Fruit fly (Drosophila melanogaster) whole organism, embryonic: ENCODE results near the gene CG9114.

Source experiments
- Aef1 ChIP-seq: fragments of 200-800 bp; sonication (Bioruptor generic); IDR thresholded peaks from 3 replicates; pipeline ENCODE4 v1.3.6; 2022; ENCODE audit warnings: missing biosample characterization, missing genetic modification characterization
- Antp ChIP-seq: fragments of 200-800 bp; sonication (Bioruptor generic); optimal IDR thresholded peaks from 3 replicates; lab custom pipeline; 2016; ENCODE audit warnings: missing biosample characterization, missing genetic modification characterization
- Atf6 ChIP-seq: fragments of 200-800 bp; sonication (Bioruptor generic); IDR thresholded peaks from 2 replicates; pipeline ENCODE4 v1.3.6; 2022; ENCODE audit warnings: missing biosample characterization, missing genetic modification characterization
- B-H1 ChIP-seq: fragments of 200-800 bp; sonication (Bioruptor generic); IDR thresholded peaks from 3 replicates; pipeline ENCODE4 v1.3.6; 2022; ENCODE audit warnings: missing biosample characterization, missing genetic modification characterization
- CG10431 ChIP-seq: fragments of 200-800 bp; sonication (Bioruptor generic); optimal IDR thresholded peaks from 3 replicates; lab custom pipeline; 2018; ENCODE audit warnings: missing biosample characterization, mild to moderate bottlenecking, missing genetic modification characterization
- CG11247 ChIP-seq: fragments of 200-800 bp; sonication (Bioruptor generic); IDR thresholded peaks from 2 replicates; pipeline ENCODE4 v1.3.6; 2022; ENCODE audit warnings: missing biosample characterization, missing genetic modification characterization
- CG12659 ChIP-seq: fragments of 200-800 bp; sonication (Bioruptor generic); optimal IDR thresholded peaks from 3 replicates; lab custom pipeline; 2017; ENCODE audit warnings: mild to moderate bottlenecking, missing biosample characterization, missing genetic modification reagents, missing genetic modification characterization
- CG12942 ChIP-seq: fragments of 200-800 bp; sonication (Bioruptor generic); optimal IDR thresholded peaks from 3 replicates; lab custom pipeline; 2016; ENCODE audit warnings: missing biosample characterization, missing genetic modification characterization
- CG15514 ChIP-seq: fragments of 200-800 bp; sonication (Bioruptor generic); optimal IDR thresholded peaks from 3 replicates; lab custom pipeline; 2017; ENCODE audit warnings: missing biosample characterization, missing genetic modification characterization, mild to moderate bottlenecking, moderate library complexity, missing genetic modification reagents
- CG17186 ChIP-seq: fragments of 200-800 bp; sonication (Bioruptor generic); optimal IDR thresholded peaks from 3 replicates; lab custom pipeline; 2017; ENCODE audit warnings: missing biosample characterization, missing genetic modification reagents, missing genetic modification characterization
- CG17612 ChIP-seq: fragments of 200-800 bp; sonication (Bioruptor generic); IDR thresholded peaks from 2 replicates; pipeline ENCODE4 v1.3.6; 2022; ENCODE audit warnings: missing biosample characterization, missing genetic modification characterization
- CG18262 ChIP-seq: fragments of 200-800 bp; optimal IDR thresholded peaks from 3 replicates; lab custom pipeline; 2019; ENCODE audit warnings: missing biosample characterization, mild to moderate bottlenecking, missing genetic modification characterization, moderate library complexity
- CG2199 ChIP-seq: fragments of 200-800 bp; sonication (Bioruptor generic); IDR thresholded peaks from 3 replicates; pipeline ENCODE4 v1.3.6; 2022; ENCODE audit warnings: missing biosample characterization, missing genetic modification characterization
- CG2889 ChIP-seq: fragments of 200-800 bp; sonication (Bioruptor generic); IDR thresholded peaks from 3 replicates; pipeline ENCODE4 v1.3.6; 2022; ENCODE audit warnings: missing biosample characterization, missing genetic modification characterization
- CG32772 ChIP-seq: fragments of 200-800 bp; sonication (Bioruptor generic); IDR thresholded peaks from 2 replicates; pipeline ENCODE4 v1.3.6; 2022; ENCODE audit warnings: missing biosample characterization, missing genetic modification characterization
- CG4617 ChIP-seq: fragments of 200-800 bp; sonication (Bioruptor generic); optimal IDR thresholded peaks from 3 replicates; lab custom pipeline; 2016; ENCODE audit warnings: missing biosample characterization, missing genetic modification characterization, borderline replicate concordance
- CG8924 ChIP-seq: fragments of 200-800 bp; optimal IDR thresholded peaks from 3 replicates; lab custom pipeline; 2019; ENCODE audit warnings: missing biosample characterization, mild to moderate bottlenecking, missing genetic modification characterization, moderate library complexity
- CG9437 ChIP-seq: fragments of 200-800 bp; sonication (Bioruptor generic); optimal IDR thresholded peaks from 2 replicates; lab custom pipeline; 2018; ENCODE audit warnings: missing biosample characterization, mild to moderate bottlenecking, missing genetic modification characterization
- CHES-1-like ChIP-seq: fragments of 200-800 bp; sonication (Bioruptor generic); optimal IDR thresholded peaks from 2 replicates; lab custom pipeline; 2016; ENCODE audit warnings: missing biosample characterization, missing genetic modification characterization
- Chrac-16 ChIP-seq: fragments of 200-800 bp; sonication (Bioruptor generic); optimal IDR thresholded peaks from 3 replicates; lab custom pipeline; 2016; ENCODE audit warnings: missing biosample characterization, missing genetic modification characterization
- Dll ChIP-seq: fragments of 200-800 bp; sonication (Bioruptor generic); IDR thresholded peaks from 4 replicates; pipeline ENCODE4 v1.3.6; 2022; ENCODE audit warnings: missing biosample characterization, missing genetic modification characterization; ENCODE audit not compliant: partially characterized antibody
- Dp ChIP-seq: fragments of 200-800 bp; sonication (Bioruptor generic); optimal IDR thresholded peaks from 2 replicates; lab custom pipeline; 2018; ENCODE audit warnings: missing biosample characterization, mild to moderate bottlenecking, missing genetic modification characterization, moderate library complexity
- E2f1 ChIP-seq: fragments of 200-800 bp; sonication (Bioruptor generic); IDR thresholded peaks from 2 replicates; pipeline ENCODE4 v1.3.6; 2022; ENCODE audit warnings: missing biosample characterization, missing genetic modification characterization
- Gug ChIP-seq: fragments of 200-800 bp; sonication (Bioruptor generic); IDR thresholded peaks from 4 replicates; pipeline ENCODE4 v1.3.6; 2022; ENCODE audit warnings: missing biosample characterization, missing genetic modification characterization
- HLH3B ChIP-seq: fragments of 200-800 bp; sonication (Bioruptor generic); IDR thresholded peaks from 2 replicates; pipeline ENCODE4 v1.3.6; 2022; ENCODE audit warnings: missing biosample characterization, missing genetic modification characterization
- HmgD ChIP-seq: fragments of 200-800 bp; sonication (Bioruptor generic); optimal IDR thresholded peaks from 3 replicates; lab custom pipeline; 2016; ENCODE audit warnings: missing biosample characterization, missing genetic modification characterization
- Hmr ChIP-seq: fragments of 200-800 bp; sonication (Bioruptor generic); optimal IDR thresholded peaks from 3 replicates; lab custom pipeline; 2017; ENCODE audit warnings: mild to moderate bottlenecking, missing biosample characterization, missing genetic modification reagents, missing genetic modification characterization
- Hr3 ChIP-seq: fragments of 200-800 bp; sonication (Bioruptor generic); optimal IDR thresholded peaks from 3 replicates; lab custom pipeline; 2016; ENCODE audit warnings: missing biosample characterization, missing genetic modification characterization
- Nf-YC ChIP-seq: fragments of 200-800 bp; optimal IDR thresholded peaks from 3 replicates; lab custom pipeline; 2019; ENCODE audit warnings: missing biosample characterization, mild to moderate bottlenecking, missing genetic modification characterization, moderate library complexity
- Optix ChIP-seq: fragments of 200-800 bp; sonication (Bioruptor generic); IDR thresholded peaks from 3 replicates; pipeline ENCODE4 v1.3.6; 2022; ENCODE audit warnings: missing biosample characterization, missing genetic modification characterization
- Trl ChIP-seq, 3 experiments: fragments of >200 bp in 2 of 3; fragments of 200-800 bp in 1 of 3; sonication (Bioruptor generic) in 1 of 3; optimal IDR thresholded peaks; 2 replicates in 1 of 3; 3 replicates in 2 of 3; lab custom pipeline; 2016 to 2017; ENCODE audit warnings: missing biosample characterization in 1 of 3, missing genetic modification characterization in 1 of 3
- Vsx1 ChIP-seq: fragments of 200-800 bp; sonication (Bioruptor generic); optimal IDR thresholded peaks from 2 replicates; lab custom pipeline; 2017; ENCODE audit warnings: missing biosample characterization, mild to moderate bottlenecking, missing genetic modification characterization, missing genetic modification reagents
- Xrp1 ChIP-seq: fragments of 200-800 bp; sonication (Bioruptor generic); IDR thresholded peaks from 2 replicates; pipeline ENCODE4 v1.3.6; 2022; ENCODE audit warnings: missing biosample characterization, missing genetic modification characterization
- bigmax ChIP-seq: fragments of 200-800 bp; sonication (Bioruptor generic); optimal IDR thresholded peaks from 2 replicates; lab custom pipeline; 2018; ENCODE audit warnings: missing biosample characterization, mild to moderate bottlenecking, missing genetic modification characterization
- chinmo ChIP-seq: fragments of 200-800 bp; sonication (Bioruptor generic); IDR thresholded peaks from 4 replicates; pipeline ENCODE4 v1.3.6; 2022; ENCODE audit warnings: missing biosample characterization, missing genetic modification characterization; ENCODE audit not compliant: partially characterized antibody
- croc ChIP-seq: fragments of 200-800 bp; sonication (Bioruptor generic); conservative IDR thresholded peaks from 3 replicates; pipeline ENCODE4 v1.3.6; 2022; ENCODE audit warnings: missing biosample characterization, missing genetic modification characterization
- disco-r ChIP-seq: fragments of 200-800 bp; sonication (Bioruptor generic); optimal IDR thresholded peaks from 2 replicates; lab custom pipeline; 2016; ENCODE audit warnings: missing biosample characterization, missing genetic modification characterization
- hb ChIP-seq: fragments of 200-800 bp; sonication (Bioruptor generic); IDR thresholded peaks from 3 replicates; pipeline ENCODE4 v1.3.6; 2022; ENCODE audit warnings: missing biosample characterization, missing genetic modification characterization; ENCODE audit not compliant: partially characterized antibody
- her ChIP-seq: fragments of 200-800 bp; sonication (Bioruptor generic); optimal IDR thresholded peaks from 2 replicates; lab custom pipeline; 2016; ENCODE audit warnings: missing biosample characterization, missing genetic modification characterization
- jumu ChIP-seq: fragments of 200-800 bp; sonication (Bioruptor generic); optimal IDR thresholded peaks from 3 replicates; lab custom pipeline; 2016; ENCODE audit warnings: missing biosample characterization, missing genetic modification characterization
- lov ChIP-seq, 2 experiments: fragments of 200-800 bp in 1 of 2; fragments of >200 bp in 1 of 2; sonication (Bioruptor generic) in 1 of 2; IDR thresholded peaks in 1 of 2; optimal IDR thresholded peaks in 1 of 2; 2 replicates in 1 of 2; 3 replicates in 1 of 2; pipeline versions ENCODE4 v1.3.6 to Lab custom; 2017 to 2022; ENCODE audit warnings: missing biosample characterization in 1 of 2, missing genetic modification characterization in 1 of 2
- org-1 ChIP-seq: fragments of 200-800 bp; sonication (Bioruptor generic); optimal IDR thresholded peaks from 2 replicates; lab custom pipeline; 2017; ENCODE audit warnings: missing biosample characterization, missing genetic modification characterization
- pb ChIP-seq: fragments of 200-800 bp; sonication (Bioruptor generic); optimal IDR thresholded peaks from 3 replicates; lab custom pipeline; 2016; ENCODE audit warnings: missing biosample characterization, missing genetic modification characterization
- row ChIP-seq: fragments of 200-800 bp; sonication (Bioruptor generic); IDR thresholded peaks from 3 replicates; pipeline ENCODE4 v1.3.6; 2022; ENCODE audit warnings: missing biosample characterization, missing genetic modification characterization
- run ChIP-seq: fragments of 200-800 bp; sonication (Bioruptor generic); optimal IDR thresholded peaks from 3 replicates; lab custom pipeline; 2018; ENCODE audit warnings: missing biosample characterization, mild to moderate bottlenecking, missing genetic modification characterization
- scrt ChIP-seq: fragments of 200-800 bp; sonication (Bioruptor generic); optimal IDR thresholded peaks from 2 replicates; lab custom pipeline; 2018; ENCODE audit warnings: missing biosample characterization, mild to moderate bottlenecking, missing genetic modification characterization, moderate library complexity
- so ChIP-seq: fragments of 200-800 bp; sonication (Bioruptor generic); IDR thresholded peaks from 3 replicates; pipeline ENCODE4 v1.3.6; 2022; ENCODE audit warnings: missing biosample characterization, missing genetic modification characterization
- stc ChIP-seq: fragments of 200-800 bp; sonication (Bioruptor generic); IDR thresholded peaks from 2 replicates; pipeline ENCODE4 v1.3.6; 2022; ENCODE audit warnings: missing biosample characterization, missing genetic modification characterization
- stwl ChIP-seq: fragments of 200-800 bp; sonication (Bioruptor generic); optimal IDR thresholded peaks from 3 replicates; lab custom pipeline; 2018; ENCODE audit warnings: missing biosample characterization, mild to moderate bottlenecking, missing genetic modification characterization, moderate library complexity

CG9114 gene

dm6 chrX:15323302-15323880, 9.6 kb downstream of the CG9114 start (continued):
- TF ChIP-seq disco-r (GFP tag; lab: Kevin White, UChicago) (peak; percentile 49), Hmr (GFP tag; lab: Kevin White, UChicago) (peak; percentile 92), HmgD (GFP tag; lab: Kevin White, UChicago) (peak; percentile 89), croc (GFP tag; lab: Robert Waterston, UW) (peak; percentile 36; the same call in 1 of the 3 replicates), Dll (GFP tag; lab: Robert Waterston, UW) (0 out of 4 replicates have a peak, but pooled peaks have one; percentile 39), HLH3B (GFP tag; lab: Robert Waterston, UW) (peak; percentile 86), jumu (GFP tag; lab: Kevin White, UChicago) (peak; percentile 92), Hr3 (peak; percentile 94), row (GFP tag; lab: Robert Waterston, UW) (peak; percentile 99), Nf-YC (tag; lab: Kevin White, UChicago) (peak; percentile 68), Dp (GFP tag; lab: Kevin White, UChicago) (peak; percentile 26), Vsx1 (peak; percentile 59), CG18262 (tag; lab: Kevin White, UChicago) (peak; percentile 47), bigmax (GFP tag; lab: Kevin White, UChicago) (peak; percentile 100), CG11247 (GFP tag; lab: Robert Waterston, UW) (peak; percentile 91), CG10431 (GFP tag; lab: Kevin White, UChicago) (peak; percentile 79), run (tag; lab: Kevin White, UChicago) (peak; percentile 25), Atf6 (GFP tag; lab: Robert Waterston, UW) (peak; percentile 88), CHES-1-like (GFP tag; lab: Kevin White, UChicago) (peak; percentile 94), CG12659 (GFP tag; lab: Kevin White, UChicago) (peak; percentile 88), lov (optimal IDR thresholded peaks at IDR 0.05; lab: Kevin White, UChicago) (no peak), lov (GFP tag; IDR thresholded peaks at IDR 0.05; lab: Robert Waterston, UW) (peak; percentile 88), pb (GFP tag; lab: Kevin White, UChicago) (peak; percentile 79), CG4617 (GFP tag; lab: Kevin White, UChicago) (peak; percentile 57), org-1 (GFP tag; lab: Kevin White, UChicago) (peak; percentile 70), Optix (peak; percentile 89), CG15514 (GFP tag; lab: Kevin White, UChicago) (peak; percentile 90), B-H1 (GFP tag; lab: Robert Waterston, UW) (peak; percentile 80), Xrp1 (GFP tag; lab: Robert Waterston, UW) (peak; percentile 83), scrt (GFP tag; lab: Kevin White, UChicago) (peak; percentile 64), hb (GFP tag; lab: Robert Waterston, UW) (no peak), Chrac-16 (GFP tag; lab: Kevin White, UChicago) (peak; percentile 85), so (GFP tag; lab: Robert Waterston, UW) (peak; percentile 87), CG2889 (peak; percentile 81), Antp (GFP tag; lab: Kevin White, UChicago) (peak; percentile 96), CG32772 (GFP tag; lab: Robert Waterston, UW) (peak; percentile 94), stc (GFP tag; lab: Robert Waterston, UW) (peak; percentile 71), CG2199 (GFP tag; lab: Robert Waterston, UW) (peak; percentile 91), Gug (GFP tag; lab: Robert Waterston, UW) (peak; percentile 98), CG17186 (GFP tag; lab: Kevin White, UChicago) (peak; percentile 94), her (GFP tag; lab: Kevin White, UChicago) (peak; percentile 93), CG17612 (GFP tag; lab: Robert Waterston, UW) (peak; percentile 67), CG8924 (tag; lab: Kevin White, UChicago) (peak; percentile 62), E2f1 (GFP tag; lab: Robert Waterston, UW) (peak; percentile 85), Trl (optimal IDR thresholded peaks at IDR 0.05; lab: Kevin White, UChicago) (peak in 1 of 2 experiments; percentile 37), Trl (GFP tag; optimal IDR thresholded peaks at IDR 0.05; lab: Kevin White, UChicago) (peak; percentile 90), chinmo (GFP tag; lab: Robert Waterston, UW) (peak; percentile 99), CG12942 (GFP tag; lab: Kevin White, UChicago) (peak; percentile 79), Aef1 (GFP tag; lab: Robert Waterston, UW) (peak; percentile 90), CG9437 (peak; percentile 23), stwl (tag; lab: Kevin White, UChicago) (peak; percentile 34)
